Worm (Caenorhabditis elegans) whole organism, L4/young adult: ENCODE results near the gene snrp-3.

Experiments
- dao-5 ChIP-seq: sonication (generic microtip); optimal IDR thresholded peaks from 2 replicates; lab custom pipeline; 2016; ENCODE audit warnings: missing genotype, missing genetic modification characterization, moderate library complexity, missing compliant biosample characterization
- him-1 ChIP-seq: sonication (generic microtip); optimal IDR thresholded peaks from 2 replicates; lab custom pipeline; 2016; ENCODE audit warnings: missing genotype, missing genetic modification reagents, missing genetic modification characterization, missing compliant biosample characterization

DNA sequence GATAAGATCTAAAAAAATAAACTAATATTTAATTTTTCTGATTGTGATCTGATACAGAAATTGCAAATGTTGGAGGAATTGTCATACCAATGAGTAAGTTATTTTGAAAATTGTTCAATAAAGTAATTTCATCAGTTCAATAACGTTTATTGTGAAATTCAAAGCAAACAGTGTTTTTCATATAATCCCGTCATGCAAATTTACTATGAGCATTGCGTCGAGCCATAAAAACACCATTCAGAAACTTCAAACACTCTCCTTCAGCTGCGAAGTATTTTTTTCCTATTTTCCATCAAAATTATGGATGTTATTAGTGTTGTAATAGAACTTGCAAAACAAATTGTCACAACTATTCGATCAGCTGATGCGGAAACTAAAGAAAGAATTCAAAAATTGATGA lies 35.8 kb downstream of the snrp-3 start, which contains the start of gene C49C8.8:
- no peak for TF ChIP-seq him-1 (tag; lab: Kevin White, UChicago)
- no peak for TF ChIP-seq dao-5 (tag; lab: Kevin White, UChicago)
